Fruit fly (Drosophila melanogaster) whole organism, wandering third instar larva: Measurements from ENCODE around the gene Irk3.

Experiments used
- Abd-B ChIP-seq: fragments of >200 bp; optimal IDR thresholded peaks from 2 replicates; lab custom pipeline; 2017; ENCODE audit warnings: missing biosample characterization, missing genetic modification characterization
- CG32264 ChIP-seq: fragments of 200-800 bp; sonication (Bioruptor generic); optimal IDR thresholded peaks from 2 replicates; lab custom pipeline; 2016; ENCODE audit warnings: missing biosample characterization, missing genetic modification characterization
- CG9705 ChIP-seq: fragments of 200-800 bp; sonication (Bioruptor generic); optimal IDR thresholded peaks from 2 replicates; lab custom pipeline; 2018; ENCODE audit warnings: missing biosample characterization, mild to moderate bottlenecking, missing genetic modification characterization
- CrebA ChIP-seq: fragments of 200-800 bp; sonication (Bioruptor generic); optimal IDR thresholded peaks from 2 replicates; lab custom pipeline; 2016; ENCODE audit warnings: missing biosample characterization, mild to moderate bottlenecking, missing genetic modification characterization, borderline replicate concordance
- Dfd ChIP-seq: fragments of >200 bp; optimal IDR thresholded peaks from 2 replicates; lab custom pipeline; 2017; ENCODE audit warnings: missing biosample characterization, missing genetic modification characterization
- Dif ChIP-seq: fragments of 200-275, 200-300 bp; sonication (Bioruptor generic); optimal IDR thresholded peaks from 2 replicates; lab custom pipeline; 2018; ENCODE audit warnings: missing biosample characterization, missing genetic modification characterization; ENCODE audit not compliant: partially characterized antibody
- GATAd ChIP-seq: sonication (Bioruptor generic); optimal IDR thresholded peaks from 2 replicates; lab custom pipeline; 2016; ENCODE audit warnings: missing biosample characterization, missing genetic modification characterization
- HLH106 ChIP-seq: fragments of 200-800 bp; optimal IDR thresholded peaks from 3 replicates; lab custom pipeline; 2019; ENCODE audit warnings: missing biosample characterization, mild to moderate bottlenecking, missing genetic modification characterization, moderate library complexity
- Hnf4 ChIP-seq: fragments of 200-800 bp; sonication (Bioruptor generic); optimal IDR thresholded peaks from 2 replicates; lab custom pipeline; 2016; ENCODE audit warnings: missing biosample characterization, mild to moderate bottlenecking, missing genetic modification characterization
- Hr78 ChIP-seq: fragments of >200 bp; optimal IDR thresholded peaks from 2 replicates; lab custom pipeline; 2017; ENCODE audit warnings: missing biosample characterization, missing genetic modification characterization
- Hr83 ChIP-seq: fragments of 200-300 bp; sonication (Bioruptor generic); optimal IDR thresholded peaks from 2 replicates; lab custom pipeline; 2016; ENCODE audit warnings: missing biosample characterization, mild to moderate bottlenecking, missing genetic modification characterization, moderate library complexity; ENCODE audit not compliant: poor library complexity, severe bottlenecking
- Jra ChIP-seq: sonication (Bioruptor generic); optimal IDR thresholded peaks from 2 replicates; lab custom pipeline; 2016; ENCODE audit warnings: missing biosample characterization, missing genetic modification characterization
- Mio ChIP-seq: sonication (Bioruptor generic); optimal IDR thresholded peaks from 2 replicates; lab custom pipeline; 2016; ENCODE audit warnings: missing biosample characterization, missing genetic modification characterization
- Myc ChIP-seq: fragments of >200 bp; optimal IDR thresholded peaks from 2 replicates; lab custom pipeline; 2017
- N ChIP-seq: fragments of >200 bp; optimal IDR thresholded peaks from 2 replicates; lab custom pipeline; 2018; ENCODE audit warnings: missing biosample characterization, missing external identifiers, missing genetic modification characterization
- OdsH ChIP-seq: fragments of 200-800 bp; sonication (Bioruptor generic); optimal IDR thresholded peaks from 2 replicates; lab custom pipeline; 2016; ENCODE audit warnings: missing biosample characterization, mild to moderate bottlenecking, missing genetic modification characterization
- Rel ChIP-seq, 2 experiments: fragments of 200-800 bp; sonication (Bioruptor generic) in 1 of 2; optimal IDR thresholded peaks; 2 replicates in 1 of 2; 3 replicates in 1 of 2; lab custom pipeline; 2016 to 2019; ENCODE audit warnings: mild to moderate bottlenecking in 2 of 2, missing biosample characterization in 2 of 2, missing genetic modification characterization in 2 of 2, moderate library complexity in 1 of 2
- Sp1 ChIP-seq: fragments of 200-800 bp; sonication (Bioruptor generic); optimal IDR thresholded peaks from 3 replicates; lab custom pipeline; 2019; ENCODE audit warnings: missing biosample characterization, mild to moderate bottlenecking, missing genetic modification characterization, moderate library complexity
- Vsx2 ChIP-seq: fragments of 200-300, 225-300 bp; sonication (Bioruptor generic); optimal IDR thresholded peaks from 2 replicates; lab custom pipeline; 2018; ENCODE audit warnings: missing biosample characterization, missing genetic modification characterization; ENCODE audit not compliant: partially characterized antibody
- br ChIP-seq: fragments of 200-800 bp; sonication (Bioruptor generic); optimal IDR thresholded peaks from 2 replicates; lab custom pipeline; 2016; ENCODE audit warnings: missing biosample characterization, missing genetic modification characterization
- brk ChIP-seq: fragments of 200-800 bp; sonication (Bioruptor generic); optimal IDR thresholded peaks from 2 replicates; lab custom pipeline; 2016; ENCODE audit warnings: missing biosample characterization, mild to moderate bottlenecking, missing genetic modification characterization
- dl ChIP-seq, 2 experiments: fragments of 175-275, 200-275 bp in 1 of 2; fragments of 200-275 bp in 1 of 2; sonication (Bioruptor generic); optimal IDR thresholded peaks; lab custom pipeline; 2018; ENCODE audit warnings: mild to moderate bottlenecking in 2 of 2, missing biosample characterization in 2 of 2, missing genetic modification characterization in 2 of 2, moderate library complexity in 2 of 2; ENCODE audit not compliant: partially characterized antibody in 2 of 2, insufficient read depth in 1 of 2
- dmrt93B ChIP-seq: fragments of 200-800 bp; sonication (Bioruptor generic); optimal IDR thresholded peaks from 2 replicates; lab custom pipeline; 2018; ENCODE audit warnings: missing biosample characterization, mild to moderate bottlenecking, missing genetic modification characterization
- dsf ChIP-seq: sonication (Bioruptor generic); optimal IDR thresholded peaks from 2 replicates; lab custom pipeline; 2016; ENCODE audit warnings: missing biosample characterization, missing genetic modification characterization, borderline replicate concordance
- ey ChIP-seq: fragments of 200-800 bp; sonication (Bioruptor generic); optimal IDR thresholded peaks from 2 replicates; lab custom pipeline; 2016; ENCODE audit warnings: missing biosample characterization, missing genetic modification characterization
- foxo ChIP-seq, 2 experiments: fragments of 200-800 bp; sonication (Bioruptor generic); optimal IDR thresholded peaks; 2 replicates in 1 of 2; 3 replicates in 1 of 2; lab custom pipeline; 2016 to 2017; ENCODE audit warnings: missing biosample characterization in 2 of 2, missing genetic modification characterization in 2 of 2
- fru ChIP-seq: fragments of 200-800 bp; sonication (Bioruptor generic); optimal IDR thresholded peaks from 3 replicates; lab custom pipeline; 2016; ENCODE audit warnings: missing biosample characterization, mild to moderate bottlenecking, missing genetic modification characterization
- h ChIP-seq: fragments of 200-800 bp; sonication (Bioruptor generic); optimal IDR thresholded peaks from 3 replicates; lab custom pipeline; 2016; ENCODE audit warnings: missing biosample characterization, mild to moderate bottlenecking, missing genetic modification characterization
- jim ChIP-seq: fragments of 175-275, 200-325 bp; sonication (Bioruptor generic); optimal IDR thresholded peaks from 2 replicates; lab custom pipeline; 2016; ENCODE audit warnings: missing biosample characterization, mild to moderate bottlenecking, missing genetic modification characterization
- lola ChIP-seq: fragments of >200 bp; optimal IDR thresholded peaks from 2 replicates; lab custom pipeline; 2017; ENCODE audit warnings: missing biosample characterization, missing genetic modification characterization
- pan ChIP-seq: fragments of >200 bp; optimal IDR thresholded peaks from 2 replicates; lab custom pipeline; 2017
- psq ChIP-seq: fragments of 200-800 bp; sonication (Bioruptor generic); optimal IDR thresholded peaks from 3 replicates; lab custom pipeline; 2017; ENCODE audit warnings: missing biosample characterization, mild to moderate bottlenecking, missing genetic modification characterization, moderate library complexity
- rgr ChIP-seq: fragments of 200-800 bp; sonication (Bioruptor generic); optimal IDR thresholded peaks from 3 replicates; lab custom pipeline; 2016; ENCODE audit warnings: missing biosample characterization, mild to moderate bottlenecking, missing genetic modification characterization
- sage ChIP-seq: fragments of 200-800 bp; sonication (Bioruptor generic); optimal IDR thresholded peaks from 2 replicates; lab custom pipeline; 2016; ENCODE audit warnings: missing biosample characterization, mild to moderate bottlenecking, missing genetic modification characterization
- sv ChIP-seq: fragments of 200-800 bp; sonication (Bioruptor generic); optimal IDR thresholded peaks from 3 replicates; lab custom pipeline; 2016; ENCODE audit warnings: missing biosample characterization, missing genetic modification characterization
- tai ChIP-seq: sonication (Bioruptor generic); optimal IDR thresholded peaks from 2 replicates; lab custom pipeline; 2016; ENCODE audit warnings: missing biosample characterization, missing genetic modification characterization
- usp ChIP-seq: fragments of >200 bp; optimal IDR thresholded peaks from 2 replicates; lab custom pipeline; 2017; ENCODE audit warnings: missing biosample characterization, missing genetic modification characterization
- woc ChIP-seq: sonication (Bioruptor generic); optimal IDR thresholded peaks from 2 replicates; lab custom pipeline; 2016; ENCODE audit warnings: missing biosample characterization, mild to moderate bottlenecking, missing genetic modification characterization

Gene Irk3

dm6 chr2L:18707844-18708238 lies 5.7 kb downstream of the Irk3 start:
- peak; percentile 38 for TF ChIP-seq br (GFP tag; lab: Kevin White, UChicago)
- no peak for TF ChIP-seq Myc
- TF ChIP-seq woc (GFP tag; lab: Kevin White, UChicago): no peak
- TF ChIP-seq OdsH (GFP tag; lab: Kevin White, UChicago): peak; percentile 36
- no peak for TF ChIP-seq CrebA
- TF ChIP-seq jim (GFP tag; lab: Kevin White, UChicago): no peak
- TF ChIP-seq dsf (GFP tag; lab: Kevin White, UChicago): no peak
- TF ChIP-seq Hnf4 (GFP tag; lab: Kevin White, UChicago): peak; percentile 63
- TF ChIP-seq h (GFP tag; lab: Kevin White, UChicago): peak; percentile 43
- TF ChIP-seq CG9705 (GFP tag; lab: Kevin White, UChicago): no peak
- peak; percentile 10 for TF ChIP-seq CG32264 (GFP tag; lab: Kevin White, UChicago)
- TF ChIP-seq pan (lab: Kevin White, UChicago): no peak
- TF ChIP-seq usp (GFP tag; lab: Kevin White, UChicago): no peak
- no peak for TF ChIP-seq HLH106 (tag; lab: Kevin White, UChicago)
- no peak for TF ChIP-seq dl (GFP tag; optimal IDR thresholded peaks at IDR 0.05; lab: Kevin White, UChicago; ENCODE audit: insufficient read depth in 1 of 2, partially characterized antibody in 2 of 2)
- no peak for TF ChIP-seq Jra (GFP tag; lab: Kevin White, UChicago)
- peak in 1 of 2 experiments; percentile 54 for TF ChIP-seq foxo (GFP tag; optimal IDR thresholded peaks at IDR 0.05; lab: Kevin White, UChicago)
- no peak for TF ChIP-seq Abd-B
- TF ChIP-seq Dif (GFP tag; lab: Kevin White, UChicago): no peak
- no peak for TF ChIP-seq GATAd (GFP tag; lab: Kevin White, UChicago)
- no peak for TF ChIP-seq Sp1 (GFP tag; lab: Kevin White, UChicago)
- TF ChIP-seq Mio: no peak
- TF ChIP-seq psq (GFP tag; lab: Kevin White, UChicago): no peak
- no peak for TF ChIP-seq Rel (GFP tag; optimal IDR thresholded peaks at IDR 0.05; lab: Kevin White, UChicago)
- TF ChIP-seq Rel (tag; optimal IDR thresholded peaks at IDR 0.05; lab: Kevin White, UChicago): no peak
- TF ChIP-seq Hr83: peak; percentile 25
- TF ChIP-seq sage (GFP tag; lab: Kevin White, UChicago): no peak
- peak; percentile 53 for TF ChIP-seq fru (GFP tag; lab: Kevin White, UChicago)
- no peak for TF ChIP-seq Hr78 (GFP tag; lab: Kevin White, UChicago)
- TF ChIP-seq Dfd (GFP tag; lab: Kevin White, UChicago): no peak
- no peak for TF ChIP-seq dmrt93B (GFP tag; lab: Kevin White, UChicago)
- TF ChIP-seq brk: no peak
- TF ChIP-seq rgr (GFP tag; lab: Kevin White, UChicago): peak; percentile 59
- TF ChIP-seq lola (GFP tag; lab: Kevin White, UChicago): no peak
- peak; percentile 22 for TF ChIP-seq ey (GFP tag; lab: Kevin White, UChicago)
- TF ChIP-seq sv (GFP tag; lab: Kevin White, UChicago): no peak
- no peak for TF ChIP-seq tai (GFP tag; lab: Kevin White, UChicago)
- no peak for TF ChIP-seq Vsx2 (GFP tag; lab: Kevin White, UChicago)
- no peak for TF ChIP-seq N (GFP tag; lab: Kevin White, UChicago)

dm6 chr2L:18705617-18706046 lies 7.9 kb downstream of the Irk3 start, which contains the start of gene Jwa:
Gene Jwa (minus strand): TSS chr2L:18705703.
- TF ChIP-seq tai (GFP tag; lab: Kevin White, UChicago) (no peak), sv (GFP tag; lab: Kevin White, UChicago) (peak; percentile 89), Vsx2 (GFP tag; lab: Kevin White, UChicago) (no peak), jim (GFP tag; lab: Kevin White, UChicago) (peak; percentile 27), Dif (GFP tag; lab: Kevin White, UChicago) (no peak), Jra (GFP tag; lab: Kevin White, UChicago) (peak; percentile 97), CG9705 (GFP tag; lab: Kevin White, UChicago) (peak; percentile 74), psq (GFP tag; lab: Kevin White, UChicago) (peak; percentile 88), dsf (GFP tag; lab: Kevin White, UChicago) (peak; percentile 94), pan (lab: Kevin White, UChicago) (no peak), woc (GFP tag; lab: Kevin White, UChicago) (peak; percentile 88), ey (GFP tag; lab: Kevin White, UChicago) (peak; percentile 91), lola (GFP tag; lab: Kevin White, UChicago) (no peak), foxo (GFP tag; optimal IDR thresholded peaks at IDR 0.05; lab: Kevin White, UChicago) (peak; percentile 85 to 98), Dfd (GFP tag; lab: Kevin White, UChicago) (no peak), GATAd (GFP tag; lab: Kevin White, UChicago) (no peak), dl (GFP tag; optimal IDR thresholded peaks at IDR 0.05; lab: Kevin White, UChicago; ENCODE audit: insufficient read depth in 1 of 2, partially characterized antibody in 2 of 2) (no peak), brk (no peak), Myc (no peak), Mio (peak; percentile 78), Hr83 (peak; percentile 37), fru (GFP tag; lab: Kevin White, UChicago) (peak; percentile 92), Rel (GFP tag; optimal IDR thresholded peaks at IDR 0.05; lab: Kevin White, UChicago) (no peak), Rel (tag; optimal IDR thresholded peaks at IDR 0.05; lab: Kevin White, UChicago) (peak; percentile 70), sage (GFP tag; lab: Kevin White, UChicago) (peak; percentile 57), N (GFP tag; lab: Kevin White, UChicago) (no peak), Hr78 (GFP tag; lab: Kevin White, UChicago) (no peak), usp (GFP tag; lab: Kevin White, UChicago) (no peak), rgr (GFP tag; lab: Kevin White, UChicago) (peak; percentile 98), dmrt93B (GFP tag; lab: Kevin White, UChicago) (peak; percentile 68), OdsH (GFP tag; lab: Kevin White, UChicago) (peak; percentile 90), CG32264 (GFP tag; lab: Kevin White, UChicago) (peak; percentile 65), CrebA (no peak), h (GFP tag; lab: Kevin White, UChicago) (peak; percentile 90), Sp1 (GFP tag; lab: Kevin White, UChicago) (peak; percentile 93), Abd-B (no peak), Hnf4 (GFP tag; lab: Kevin White, UChicago) (peak; percentile 98), br (GFP tag; lab: Kevin White, UChicago) (peak; percentile 96), HLH106 (tag; lab: Kevin White, UChicago) (peak; percentile 84)
